Fruit fly (Drosophila melanogaster) whole organism, embryonic: Measurements from ENCODE around the gene CG4456.

Source experiments
- ATbp ChIP-seq: fragments of 200-800 bp; sonication (Bioruptor generic); optimal IDR thresholded peaks from 2 replicates; lab custom pipeline; 2017; ENCODE audit warnings: missing biosample characterization, mild to moderate bottlenecking, missing genetic modification characterization, missing genetic modification reagents
- Ada2b ChIP-seq: fragments of 200-800 bp; sonication (Bioruptor generic); IDR thresholded peaks from 2 replicates; pipeline ENCODE4 v1.3.6; 2022; ENCODE audit warnings: missing biosample characterization, missing genetic modification characterization
- Adf1 ChIP-seq: fragments of 200-800 bp; sonication (Bioruptor generic); IDR thresholded peaks from 2 replicates; pipeline ENCODE4 v1.3.6; 2022; ENCODE audit warnings: missing biosample characterization, missing genetic modification characterization
- CG10431 ChIP-seq: fragments of 200-800 bp; sonication (Bioruptor generic); optimal IDR thresholded peaks from 3 replicates; lab custom pipeline; 2018; ENCODE audit warnings: missing biosample characterization, mild to moderate bottlenecking, missing genetic modification characterization
- CG13296 ChIP-seq: fragments of 200-800 bp; sonication (Bioruptor generic); optimal IDR thresholded peaks from 3 replicates; lab custom pipeline; 2018; ENCODE audit warnings: missing biosample characterization, mild to moderate bottlenecking, missing genetic modification characterization
- CG16779 ChIP-seq: fragments of 200-800 bp; sonication (Bioruptor generic); IDR thresholded peaks from 2 replicates; pipeline ENCODE4 v1.3.6; 2022; ENCODE audit warnings: missing biosample characterization, missing genetic modification characterization
- CG2712 ChIP-seq: fragments of 200-800 bp; optimal IDR thresholded peaks from 3 replicates; lab custom pipeline; 2019; ENCODE audit warnings: missing biosample characterization, mild to moderate bottlenecking, missing genetic modification characterization, moderate library complexity
- CG6254 ChIP-seq: fragments of 200-800 bp; sonication (Bioruptor generic); optimal IDR thresholded peaks from 3 replicates; lab custom pipeline; 2017; ENCODE audit warnings: mild to moderate bottlenecking, missing biosample characterization, missing genetic modification reagents, missing genetic modification characterization
- CG8290 ChIP-seq, 3 experiments: fragments of 200-800 bp; sonication (Bioruptor generic); optimal IDR thresholded peaks; 2 replicates each; lab custom pipeline; 2016 to 2019; ENCODE audit warnings: missing biosample characterization in 3 of 3, missing genetic modification characterization in 3 of 3, mild to moderate bottlenecking in 2 of 3, moderate library complexity in 1 of 3
- CrebB ChIP-seq: fragments of 200-800 bp; sonication (Bioruptor generic); optimal IDR thresholded peaks from 3 replicates; lab custom pipeline; 2018; ENCODE audit warnings: missing biosample characterization, mild to moderate bottlenecking, missing genetic modification characterization
- Doc2 ChIP-seq: fragments of 200-800 bp; sonication (Bioruptor generic); IDR thresholded peaks from 2 replicates; pipeline ENCODE4 v1.3.6; 2022; ENCODE audit warnings: missing biosample characterization, missing genetic modification characterization
- Doc3 ChIP-seq: fragments of 200-800 bp; sonication (Bioruptor generic); IDR thresholded peaks from 3 replicates; pipeline ENCODE4 v1.3.6; 2022; ENCODE audit warnings: missing biosample characterization, missing genetic modification characterization; ENCODE audit not compliant: partially characterized antibody
- Dp ChIP-seq: fragments of 200-800 bp; sonication (Bioruptor generic); optimal IDR thresholded peaks from 2 replicates; lab custom pipeline; 2018; ENCODE audit warnings: missing biosample characterization, mild to moderate bottlenecking, missing genetic modification characterization, moderate library complexity
- E2f1 ChIP-seq: fragments of 200-800 bp; sonication (Bioruptor generic); IDR thresholded peaks from 2 replicates; pipeline ENCODE4 v1.3.6; 2022; ENCODE audit warnings: missing biosample characterization, missing genetic modification characterization
- ERR ChIP-seq: fragments of 200-800 bp; sonication (Bioruptor generic); optimal IDR thresholded peaks from 2 replicates; lab custom pipeline; 2016; ENCODE audit warnings: missing biosample characterization, missing genetic modification characterization
- GATAe ChIP-seq: fragments of 200-800 bp; sonication (Bioruptor generic); conservative IDR thresholded peaks from 2 replicates; pipeline ENCODE4 v1.3.6; 2022; ENCODE audit warnings: missing biosample characterization, missing genetic modification characterization
- H2.0 ChIP-seq: fragments of 200-800 bp; sonication (Bioruptor generic); IDR thresholded peaks from 2 replicates; pipeline ENCODE4 v1.3.6; 2022; ENCODE audit warnings: missing biosample characterization, missing genetic modification characterization
- Hr78 ChIP-seq, 2 experiments: fragments of 200-800 bp in 1 of 2; fragments of >200 bp in 1 of 2; sonication (Bioruptor generic) in 1 of 2; optimal IDR thresholded peaks; 2 replicates each; lab custom pipeline; 2017 to 2019; ENCODE audit warnings: missing biosample characterization in 2 of 2, missing genetic modification characterization in 2 of 2, mild to moderate bottlenecking in 1 of 2, moderate library complexity in 1 of 2
- MESR4 ChIP-seq: fragments of 200-800 bp; sonication (Bioruptor generic); optimal IDR thresholded peaks from 2 replicates; lab custom pipeline; 2018; ENCODE audit warnings: missing biosample characterization, mild to moderate bottlenecking, missing genetic modification characterization, moderate library complexity
- NFAT ChIP-seq: fragments of 200-800 bp; sonication (Bioruptor generic); IDR thresholded peaks from 2 replicates; pipeline ENCODE4 v1.3.6; 2022; ENCODE audit warnings: missing biosample characterization, missing genetic modification characterization
- Neu2 ChIP-seq: fragments of 200-800 bp; sonication (Bioruptor generic); optimal IDR thresholded peaks from 3 replicates; lab custom pipeline; 2016; ENCODE audit warnings: missing biosample characterization, missing genetic modification characterization, borderline replicate concordance
- Nf-YB ChIP-seq: fragments of 200-800 bp; sonication (Bioruptor generic); optimal IDR thresholded peaks from 3 replicates; lab custom pipeline; 2019; ENCODE audit warnings: missing biosample characterization, mild to moderate bottlenecking, missing genetic modification characterization, moderate library complexity
- Optix ChIP-seq: fragments of 200-800 bp; sonication (Bioruptor generic); IDR thresholded peaks from 3 replicates; pipeline ENCODE4 v1.3.6; 2022; ENCODE audit warnings: missing biosample characterization, missing genetic modification characterization
- Ssrp ChIP-seq: fragments of 200-800 bp; sonication (Bioruptor generic); optimal IDR thresholded peaks from 2 replicates; lab custom pipeline; 2018; ENCODE audit warnings: missing biosample characterization, mild to moderate bottlenecking, missing genetic modification characterization, moderate library complexity
- Xrp1 ChIP-seq: fragments of 200-800 bp; sonication (Bioruptor generic); IDR thresholded peaks from 2 replicates; pipeline ENCODE4 v1.3.6; 2022; ENCODE audit warnings: missing biosample characterization, missing genetic modification characterization
- ash1 ChIP-seq: fragments of 200-800 bp; sonication (Bioruptor generic); optimal IDR thresholded peaks from 2 replicates; lab custom pipeline; 2018; ENCODE audit warnings: missing biosample characterization, mild to moderate bottlenecking, missing genetic modification characterization
- bowl ChIP-seq: fragments of 200-800 bp; sonication (Bioruptor generic); IDR thresholded peaks from 2 replicates; pipeline ENCODE4 v1.3.6; 2022; ENCODE audit warnings: missing biosample characterization, missing genetic modification characterization
- cad ChIP-seq: fragments of >200 bp; optimal IDR thresholded peaks from 2 replicates; lab custom pipeline; 2017; ENCODE audit warnings: missing biosample characterization, missing genetic modification characterization
- chif ChIP-seq, 2 experiments: fragments of 200-800 bp; sonication (Bioruptor generic); optimal IDR thresholded peaks; 3 replicates each; lab custom pipeline; 2016; ENCODE audit warnings: missing biosample characterization in 2 of 2, missing genetic modification characterization in 2 of 2
- chinmo ChIP-seq: fragments of 200-800 bp; sonication (Bioruptor generic); IDR thresholded peaks from 4 replicates; pipeline ENCODE4 v1.3.6; 2022; ENCODE audit warnings: missing biosample characterization, missing genetic modification characterization; ENCODE audit not compliant: partially characterized antibody
- eve ChIP-seq, 2 experiments: fragments of >200 bp; optimal IDR thresholded peaks; 2 replicates each; lab custom pipeline; 2017; ENCODE audit warnings: missing biosample characterization in 2 of 2, missing genetic modification characterization in 2 of 2
- fd64A ChIP-seq: fragments of 200-800 bp; sonication (Bioruptor generic); optimal IDR thresholded peaks from 3 replicates; lab custom pipeline; 2018; ENCODE audit warnings: missing biosample characterization, mild to moderate bottlenecking, missing genetic modification characterization
- ftz-f1 ChIP-seq: fragments of 200-800 bp; sonication (Bioruptor generic); optimal IDR thresholded peaks from 2 replicates; lab custom pipeline; 2016; ENCODE audit warnings: missing biosample characterization, missing genetic modification characterization
- gsb ChIP-seq: fragments of 200-800 bp; sonication (Bioruptor generic); IDR thresholded peaks from 2 replicates; pipeline ENCODE4 v1.3.6; 2022; ENCODE audit warnings: missing biosample characterization, missing genetic modification characterization
- gsb-n ChIP-seq: fragments of 200-800 bp; sonication (Bioruptor generic); optimal IDR thresholded peaks from 3 replicates; lab custom pipeline; 2018; ENCODE audit warnings: missing biosample characterization, mild to moderate bottlenecking, missing genetic modification characterization
- her ChIP-seq: fragments of 200-800 bp; sonication (Bioruptor generic); optimal IDR thresholded peaks from 2 replicates; lab custom pipeline; 2016; ENCODE audit warnings: missing biosample characterization, missing genetic modification characterization
- jumu ChIP-seq: fragments of 200-800 bp; sonication (Bioruptor generic); optimal IDR thresholded peaks from 3 replicates; lab custom pipeline; 2016; ENCODE audit warnings: missing biosample characterization, missing genetic modification characterization
- lbe ChIP-seq: fragments of 200-800 bp; sonication (Bioruptor generic); optimal IDR thresholded peaks from 2 replicates; lab custom pipeline; 2016; ENCODE audit warnings: missing biosample characterization, mild to moderate bottlenecking, missing genetic modification characterization
- pros ChIP-seq: fragments of 200-800 bp; sonication (Bioruptor generic); optimal IDR thresholded peaks from 3 replicates; lab custom pipeline; 2019; ENCODE audit warnings: missing biosample characterization, mild to moderate bottlenecking, missing genetic modification characterization, moderate library complexity
- pzg ChIP-seq: fragments of 200-800 bp; sonication (Bioruptor generic); optimal IDR thresholded peaks from 3 replicates; lab custom pipeline; 2018; ENCODE audit warnings: missing biosample characterization, mild to moderate bottlenecking, missing genetic modification characterization, moderate library complexity
- seq ChIP-seq: fragments of 200-800 bp; sonication (Bioruptor generic); IDR thresholded peaks from 2 replicates; pipeline ENCODE4 v1.3.6; 2022; ENCODE audit warnings: missing biosample characterization, missing genetic modification characterization
- sisA ChIP-seq: fragments of 200-800 bp; sonication (Bioruptor generic); IDR thresholded peaks from 2 replicates; pipeline ENCODE4 v1.3.6; 2022; ENCODE audit warnings: missing biosample characterization, missing genetic modification characterization
- sna ChIP-seq: fragments of 200-800 bp; sonication (Bioruptor generic); IDR thresholded peaks from 2 replicates; pipeline ENCODE4 v1.3.6; 2022; ENCODE audit warnings: missing biosample characterization, missing genetic modification characterization; ENCODE audit not compliant: partially characterized antibody
- so ChIP-seq: fragments of 200-800 bp; sonication (Bioruptor generic); IDR thresholded peaks from 3 replicates; pipeline ENCODE4 v1.3.6; 2022; ENCODE audit warnings: missing biosample characterization, missing genetic modification characterization
- sob ChIP-seq: fragments of 200-800 bp; sonication (Bioruptor generic); IDR thresholded peaks from 2 replicates; pipeline ENCODE4 v1.3.6; 2022; ENCODE audit warnings: missing biosample characterization, missing genetic modification characterization
- ssp ChIP-seq: fragments of 200-800 bp; sonication (Bioruptor generic); IDR thresholded peaks from 2 replicates; pipeline ENCODE4 v1.3.6; 2022; ENCODE audit warnings: missing biosample characterization, missing genetic modification characterization
- ttk ChIP-seq: fragments of 200-800 bp; sonication (Bioruptor generic); IDR thresholded peaks from 2 replicates; pipeline ENCODE4 v2.1.2; 2022; ENCODE audit warnings: missing biosample characterization, missing genetic modification characterization
- twi ChIP-seq: fragments of 200-800 bp; optimal IDR thresholded peaks from 2 replicates; lab custom pipeline; 2019; ENCODE audit warnings: missing biosample characterization, mild to moderate bottlenecking, missing genetic modification characterization, moderate library complexity
- unpg ChIP-seq: fragments of 200-800 bp; sonication (Bioruptor generic); optimal IDR thresholded peaks from 3 replicates; lab custom pipeline; 2018; ENCODE audit warnings: missing biosample characterization, mild to moderate bottlenecking, missing genetic modification characterization, moderate library complexity
- vvl ChIP-seq: fragments of 200-800 bp; sonication (Bioruptor generic); IDR thresholded peaks from 2 replicates; pipeline ENCODE4 v1.3.6; 2022; ENCODE audit warnings: missing biosample characterization, missing genetic modification characterization

Gene CG4456

dm6 chr3L:9360217-9360692 lies 12.3 kb upstream of the CG4456 start, which contains the start of gene Pdxk (continued):
- TF ChIP-seq CG6254 (GFP tag; lab: Kevin White, UChicago) (peak; percentile 15), ftz-f1 (GFP tag; lab: Kevin White, UChicago) (peak; percentile 97), Xrp1 (GFP tag; lab: Robert Waterston, UW) (0 out of 2 replicates have a peak, but pooled peaks have one; percentile 26), CG13296 (GFP tag; lab: Kevin White, UChicago) (peak; percentile 70), Dp (GFP tag; lab: Kevin White, UChicago) (peak; percentile 41), ssp (GFP tag; lab: Robert Waterston, UW) (no peak), pros (GFP tag; lab: Kevin White, UChicago) (peak; percentile 42), so (peak; percentile 40; the same call in 1 of the 3 replicates), CG2712 (tag; lab: Kevin White, UChicago) (peak; percentile 10), Nf-YB (GFP tag; lab: Kevin White, UChicago) (peak; percentile 47), unpg (GFP tag; lab: Kevin White, UChicago) (no peak), chif (GFP tag; optimal IDR thresholded peaks at IDR 0.05; lab: Kevin White, UChicago) (no peak), pzg (GFP tag; lab: Kevin White, UChicago) (peak; percentile 62), MESR4 (GFP tag; lab: Kevin White, UChicago) (peak; percentile 53), Ada2b (no peak), GATAe (peak; percentile 89), CrebB (tag; lab: Kevin White, UChicago) (peak; percentile 45), CG8290 (GFP tag; optimal IDR thresholded peaks at IDR 0.05; lab: Kevin White, UChicago) (no peak), CG8290 (tag; optimal IDR thresholded peaks at IDR 0.05; lab: Kevin White, UChicago) (peak in 1 of 2 experiments; percentile 67), CG16779 (GFP tag; lab: Robert Waterston, UW) (no peak), cad (GFP tag; lab: Kevin White, UChicago) (no peak), NFAT (no peak; the same call in 1 of the 2 replicates), CG10431 (GFP tag; lab: Kevin White, UChicago) (no peak), Optix (GFP tag; lab: Robert Waterston, UW) (no peak), Doc3 (no peak), H2.0 (GFP tag; lab: Robert Waterston, UW) (no peak), sisA (no peak), Hr78 (GFP tag; optimal IDR thresholded peaks at IDR 0.05; lab: Kevin White, UChicago) (peak in 1 of 2 experiments; percentile 65), eve (GFP tag; optimal IDR thresholded peaks at IDR 0.05; lab: Kevin White, UChicago) (no peak), Ssrp (no peak), seq (GFP tag; lab: Robert Waterston, UW) (no peak), Adf1 (0 out of 2 replicates have a peak, but pooled peaks have one; percentile 5), lbe (GFP tag; lab: Kevin White, UChicago) (peak; percentile 5), vvl (GFP tag; lab: Robert Waterston, UW) (peak; percentile 46), Neu2 (GFP tag; lab: Kevin White, UChicago) (no peak), her (GFP tag; lab: Kevin White, UChicago) (no peak), sna (0 out of 2 replicates have a peak, but pooled peaks have one; percentile 34), twi (tag; lab: Kevin White, UChicago) (peak; percentile 40), E2f1 (peak; percentile 10; the same call in 1 of the 2 replicates), ash1 (GFP tag; lab: Kevin White, UChicago) (no peak), sob (peak; percentile 38; the same call in 1 of the 2 replicates), Doc2 (GFP tag; lab: Robert Waterston, UW) (no peak), gsb-n (no peak), jumu (GFP tag; lab: Kevin White, UChicago) (no peak), ATbp (no peak), ERR (GFP tag; lab: Kevin White, UChicago) (peak; percentile 19), ttk (GFP tag; lab: Robert Waterston, UW) (peak; percentile 39; the same call in 1 of the 2 replicates), chinmo (GFP tag; lab: Robert Waterston, UW) (peak; percentile 77; the same call in 3 of the 4 replicates), fd64A (GFP tag; lab: Kevin White, UChicago) (peak; percentile 40), gsb (GFP tag; lab: Robert Waterston, UW) (no peak), bowl (GFP tag; lab: Robert Waterston, UW) (no peak)
